Worm (Caenorhabditis elegans) whole organism, midembryonic: ENCODE data around the gene R02D3.8.

ENCODE experiments used
- T22C8.4 ChIP-seq: fragments of 200-800 bp; sonication (Bioruptor generic); IDR thresholded peaks from 2 replicates; pipeline ENCODE4 v1.3.6; 2022; ENCODE audit warnings: missing genetic modification characterization, missing compliant biosample characterization
- cog-1 ChIP-seq: sonication (generic microtip); optimal IDR thresholded peaks from 2 replicates; lab custom pipeline; 2016; ENCODE audit warnings: missing genetic modification characterization, missing compliant biosample characterization
- flt-1 ChIP-seq: fragments of 200-800 bp; sonication (Bioruptor generic); IDR thresholded peaks from 2 replicates; pipeline ENCODE4 v1.3.6; 2022; ENCODE audit warnings: missing genetic modification characterization, missing compliant biosample characterization
- klf-2 ChIP-seq: fragments of 200-800 bp; sonication (Bioruptor generic); conservative IDR thresholded peaks from 2 replicates; pipeline ENCODE4 v1.3.6; 2022; ENCODE audit warnings: missing genetic modification reagents, missing genetic modification characterization, missing compliant biosample characterization
- med-1 ChIP-seq: sonication (generic microtip); optimal IDR thresholded peaks from 2 replicates; lab custom pipeline; 2017; ENCODE audit warnings: missing genetic modification characterization, mild to moderate bottlenecking, missing compliant biosample characterization, antibody characterized with exemption, missing genetic modification reagents; ENCODE audit not compliant: insufficient read depth
- ref-1 ChIP-seq: fragments of 200-800 bp; sonication (Bioruptor generic); conservative IDR thresholded peaks from 2 replicates; pipeline ENCODE4 v1.3.6; 2022; ENCODE audit warnings: missing genetic modification reagents, missing genetic modification characterization, missing compliant biosample characterization
- tab-1 ChIP-seq: fragments of 200-800 bp; sonication (Bioruptor generic); IDR thresholded peaks from 2 replicates; pipeline ENCODE4 v1.3.6; 2022; ENCODE audit warnings: missing genetic modification characterization, missing compliant biosample characterization
- ztf-23 ChIP-seq: fragments of 200-800 bp; sonication (Bioruptor generic); IDR thresholded peaks from 2 replicates; pipeline ENCODE4 v1.3.6; 2022; ENCODE audit warnings: missing genetic modification reagents, missing genetic modification characterization, missing compliant biosample characterization
- ztf-29 ChIP-seq: fragments of 200-800 bp; sonication (Bioruptor generic); IDR thresholded peaks from 2 replicates; pipeline ENCODE4 v1.3.6; 2022; ENCODE audit warnings: missing genetic modification reagents, missing genetic modification characterization, missing compliant biosample characterization

- no peak for TF ChIP-seq flt-1
- TF ChIP-seq cog-1 (tag; lab: Kevin White, UChicago) = peak; percentile 27
- TF ChIP-seq tab-1 (GFP tag; lab: Robert Waterston, UW) = no peak
- no peak for TF ChIP-seq T22C8.4 (GFP tag; lab: Robert Waterston, UW)
- no peak for TF ChIP-seq ref-1 (GFP tag; lab: Robert Waterston, UW)
- no peak for TF ChIP-seq ztf-23 (GFP tag; lab: Robert Waterston, UW)
- no peak for TF ChIP-seq med-1 (GFP tag; lab: Kevin White, UChicago)
- TF ChIP-seq klf-2 = no peak
- no peak for TF ChIP-seq ztf-29 (GFP tag; lab: Robert Waterston, UW)
These were observed 46.4 kb downstream of the R02D3.8 start for ce11 chrIV:210591-210990.
